Worm (Caenorhabditis elegans) whole organism, L2 larva: ENCODE data around the gene F53A9.9.

Experiments
- F13H6.1 ChIP-seq: sonication (generic microtip); optimal IDR thresholded peaks from 2 replicates; lab custom pipeline; 2016; ENCODE audit warnings: missing genetic modification characterization, missing compliant biosample characterization
- R02D3.7 ChIP-seq: fragments of 150-350 bp; optimal IDR thresholded peaks from 2 replicates; lab custom pipeline; 2014; ENCODE audit warnings: missing biosample characterization, missing genetic modification characterization
- Y55F3AM.14 ChIP-seq: fragments of 200-800 bp; sonication (Bioruptor generic); optimal IDR thresholded peaks from 2 replicates; lab custom pipeline; 2018; ENCODE audit warnings: mild to moderate bottlenecking, missing genetic modification characterization, missing compliant biosample characterization
- aly-2 ChIP-seq: fragments of 150-350 bp; optimal IDR thresholded peaks from 2 replicates; lab custom pipeline; 2014; ENCODE audit warnings: missing biosample characterization, missing genetic modification characterization
- ama-1 ChIP-seq: fragments of 150-350 bp; optimal IDR thresholded peaks from 2 replicates; lab custom pipeline; 2018; ENCODE audit warnings: inconsistent platforms
- blmp-1 ChIP-seq: sonication (generic microtip); optimal IDR thresholded peaks from 2 replicates; lab custom pipeline; 2017; ENCODE audit warnings: missing genetic modification characterization, mild to moderate bottlenecking, missing compliant biosample characterization, antibody characterized with exemption, moderate library complexity; ENCODE audit not compliant: insufficient read depth
- ceh-16 ChIP-seq: fragments of 150-350 bp; optimal IDR thresholded peaks from 2 replicates; lab custom pipeline; 2014; ENCODE audit warnings: missing biosample characterization, missing genetic modification characterization
- ceh-82 ChIP-seq: fragments of 150-350 bp; optimal IDR thresholded peaks from 2 replicates; lab custom pipeline; 2014; ENCODE audit warnings: missing biosample characterization, missing genetic modification characterization
- dmd-4 ChIP-seq: sonication (generic microtip); optimal IDR thresholded peaks from 2 replicates; lab custom pipeline; 2017; ENCODE audit warnings: missing biosample characterization, missing genetic modification characterization
- elt-1 ChIP-seq: fragments of 150-350 bp; optimal IDR thresholded peaks from 2 replicates; lab custom pipeline; 2014; ENCODE audit warnings: missing biosample characterization, missing genetic modification characterization
- elt-3 ChIP-seq: sonication (generic microtip); optimal IDR thresholded peaks from 2 replicates; lab custom pipeline; 2017; ENCODE audit warnings: missing biosample characterization, missing genetic modification characterization
- fos-1 ChIP-seq: fragments of 150-350 bp; optimal IDR thresholded peaks from 2 replicates; lab custom pipeline; 2014; ENCODE audit warnings: missing biosample characterization, missing genetic modification characterization
- gmeb-1 ChIP-seq: fragments of 150-350 bp; optimal IDR thresholded peaks from 2 replicates; lab custom pipeline; 2014; ENCODE audit warnings: missing biosample characterization, missing genetic modification characterization
- lin-11 ChIP-seq: fragments of 150-350 bp; sonication (generic microtip); optimal IDR thresholded peaks from 2 replicates; lab custom pipeline; 2014; ENCODE audit warnings: missing biosample characterization, missing genetic modification characterization, inconsistent platforms, mixed read lengths
- lin-13 ChIP-seq: fragments of 150-350 bp; optimal IDR thresholded peaks from 2 replicates; lab custom pipeline; 2014; ENCODE audit warnings: missing biosample characterization, missing genetic modification reagents, missing genetic modification characterization
- lsy-2 ChIP-seq, 2 experiments: fragments of 150-350 bp in 1 of 2; sonication (generic microtip) in 1 of 2; optimal IDR thresholded peaks; 2 replicates each; lab custom pipeline; 2014 to 2017; ENCODE audit warnings: missing biosample characterization in 2 of 2, missing genetic modification characterization in 2 of 2
- mab-5 ChIP-seq: fragments of 150-350 bp; optimal IDR thresholded peaks from 2 replicates; lab custom pipeline; 2014; ENCODE audit warnings: missing biosample characterization, missing genetic modification characterization
- mbf-1 ChIP-seq: sonication (generic microtip); optimal IDR thresholded peaks from 2 replicates; lab custom pipeline; 2017; ENCODE audit warnings: missing biosample characterization, missing genetic modification characterization
- mdl-1 ChIP-seq, 2 experiments: fragments of 150-350 bp in 1 of 2; sonication (generic microtip) in 1 of 2; optimal IDR thresholded peaks; 2 replicates each; lab custom pipeline; 2017; ENCODE audit warnings: missing biosample characterization in 2 of 2, missing genetic modification characterization in 2 of 2
- nhr-11 ChIP-seq: fragments of 150-350 bp; optimal IDR thresholded peaks from 2 replicates; lab custom pipeline; 2014; ENCODE audit warnings: missing biosample characterization, missing genetic modification characterization
- nhr-12 ChIP-seq: fragments of 150-350 bp; optimal IDR thresholded peaks from 2 replicates; lab custom pipeline; 2014; ENCODE audit warnings: missing biosample characterization, missing genetic modification characterization
- nhr-129 ChIP-seq: fragments of 150-350 bp; optimal IDR thresholded peaks from 2 replicates; lab custom pipeline; 2014; ENCODE audit warnings: missing biosample characterization, missing genetic modification characterization
- nhr-21 ChIP-seq: fragments of 150-350 bp; optimal IDR thresholded peaks from 2 replicates; lab custom pipeline; 2014; ENCODE audit warnings: missing biosample characterization, missing genetic modification characterization
- nhr-23 ChIP-seq: fragments of 150-350 bp; optimal IDR thresholded peaks from 2 replicates; lab custom pipeline; 2014; ENCODE audit warnings: missing biosample characterization, missing genetic modification reagents, missing genetic modification characterization
- nhr-237 ChIP-seq: fragments of 150-350 bp; optimal IDR thresholded peaks from 2 replicates; lab custom pipeline; 2014; ENCODE audit warnings: missing biosample characterization, missing genetic modification characterization
- nhr-25 ChIP-seq: fragments of 150-350 bp; sonication (generic microtip); optimal IDR thresholded peaks from 3 replicates; lab custom pipeline; 2014; ENCODE audit warnings: missing biosample characterization, missing genetic modification characterization
- nhr-6 ChIP-seq: fragments of 150-350 bp; optimal IDR thresholded peaks from 2 replicates; lab custom pipeline; 2014; ENCODE audit warnings: missing biosample characterization, missing genetic modification characterization
- nhr-77 ChIP-seq: fragments of 150-350 bp; optimal IDR thresholded peaks from 2 replicates; lab custom pipeline; 2014; ENCODE audit warnings: missing biosample characterization, missing genetic modification characterization
- peb-1 ChIP-seq: fragments of 150-350 bp; optimal IDR thresholded peaks from 2 replicates; lab custom pipeline; 2014; ENCODE audit warnings: missing biosample characterization, missing genetic modification characterization
- skn-1 ChIP-seq: sonication (generic microtip); optimal IDR thresholded peaks from 2 replicates; lab custom pipeline; 2017; ENCODE audit warnings: missing biosample characterization, missing genetic modification characterization
- sma-3 ChIP-seq: sonication (generic microtip); optimal IDR thresholded peaks from 2 replicates; lab custom pipeline; 2016; ENCODE audit warnings: missing genetic modification reagents, missing genetic modification characterization, missing compliant biosample characterization
- sma-9 ChIP-seq, 2 experiments: fragments of 150-350 bp in 1 of 2; sonication (generic microtip) in 1 of 2; optimal IDR thresholded peaks; 2 replicates each; lab custom pipeline; 2014 to 2016; ENCODE audit warnings: missing genetic modification characterization in 2 of 2, mild to moderate bottlenecking in 1 of 2, missing biosample characterization in 1 of 2, missing compliant biosample characterization in 1 of 2, missing genetic modification reagents in 1 of 2, moderate library complexity in 1 of 2
- unc-39 ChIP-seq: fragments of 150-350 bp; optimal IDR thresholded peaks from 2 replicates; lab custom pipeline; 2014; ENCODE audit warnings: missing biosample characterization, missing genetic modification characterization
- unc-55 ChIP-seq: fragments of 150-350 bp; sonication (generic microtip); optimal IDR thresholded peaks from 3 replicates; lab custom pipeline; 2014; ENCODE audit warnings: missing biosample characterization, missing genetic modification reagents, missing genetic modification characterization
- unc-62 ChIP-seq: fragments of 150-350 bp; optimal IDR thresholded peaks from 2 replicates; lab custom pipeline; 2014; ENCODE audit warnings: missing biosample characterization, missing genetic modification reagents, missing genetic modification characterization
- zag-1 ChIP-seq: fragments of 150-350 bp; optimal IDR thresholded peaks from 2 replicates; lab custom pipeline; 2014; ENCODE audit warnings: missing biosample characterization, missing genetic modification characterization
- ztf-1 ChIP-seq: fragments of 200-800 bp; sonication (Bioruptor generic); conservative IDR thresholded peaks from 2 replicates; pipeline ENCODE4 v1.3.6; 2022; ENCODE audit warnings: missing genetic modification characterization, missing compliant biosample characterization
- ztf-11 ChIP-seq: sonication (generic microtip); optimal IDR thresholded peaks from 2 replicates; lab custom pipeline; 2017; ENCODE audit warnings: missing biosample characterization, missing genetic modification characterization
- ztf-4 ChIP-seq: fragments of 150-350 bp; optimal IDR thresholded peaks from 2 replicates; lab custom pipeline; 2014; ENCODE audit warnings: missing biosample characterization, missing genetic modification characterization

Gene F53A9.9

ce11 chrX:8697517-8697916 is 23.0 kb downstream of the F53A9.9 start, which contains the start of gene frpr-8:
Gene frpr-8 (plus strand): TSS chrX:8697817.
- TF ChIP-seq gmeb-1 (tag; lab: Kevin White, UChicago) = no peak
- no peak for TF ChIP-seq ztf-4 (tag; lab: Kevin White, UChicago)
- no peak for TF ChIP-seq lin-11 (tag; lab: Kevin White, UChicago)
- no peak for TF ChIP-seq R02D3.7
- no peak for TF ChIP-seq Y55F3AM.14
- no peak for TF ChIP-seq ztf-1 (GFP tag; lab: Robert Waterston, UW)
- no peak for TF ChIP-seq unc-39
- TF ChIP-seq nhr-23 (tag; lab: Kevin White, UChicago) = no peak
- no peak for TF ChIP-seq ama-1 (lab: Kevin White, UChicago)
- TF ChIP-seq ceh-16 = no peak
- no peak for TF ChIP-seq F13H6.1
- no peak for TF ChIP-seq nhr-237 (tag; lab: Kevin White, UChicago)
- TF ChIP-seq mab-5 = no peak
- TF ChIP-seq unc-62 = no peak
- no peak for TF ChIP-seq mdl-1 (tag; optimal IDR thresholded peaks at IDR 0.05; lab: Kevin White, UChicago)
- no peak for TF ChIP-seq dmd-4 (tag; lab: Kevin White, UChicago)
- no peak for TF ChIP-seq ceh-82 (tag; lab: Kevin White, UChicago)
- TF ChIP-seq, all 48 proteins: peak for 0

ce11 chrX:8681600-8681999 is 39.0 kb downstream of the F53A9.9 start, which contains the start of gene K09E2.1:
Gene K09E2.1 (plus strand): TSS chrX:8681900.
- TF ChIP-seq fos-1 (tag; lab: Kevin White, UChicago) (no peak), aly-2 (tag; lab: Kevin White, UChicago) (no peak), nhr-129 (tag; lab: Kevin White, UChicago) (no peak), ceh-82 (tag; lab: Kevin White, UChicago) (no peak), ztf-4 (tag; lab: Kevin White, UChicago) (no peak), unc-55 (GFP tag; lab: Kevin White, UChicago) (no peak), blmp-1 (tag; lab: Kevin White, UChicago) (no peak), F13H6.1 (no peak), mbf-1 (no peak), mdl-1 (tag; optimal IDR thresholded peaks at IDR 0.05; lab: Kevin White, UChicago) (no peak), R02D3.7 (no peak), gmeb-1 (tag; lab: Kevin White, UChicago) (no peak), peb-1 (tag; lab: Kevin White, UChicago) (no peak), lin-11 (tag; lab: Kevin White, UChicago) (no peak), ama-1 (lab: Kevin White, UChicago) (no peak), nhr-23 (tag; lab: Kevin White, UChicago) (no peak), Y55F3AM.14 (no peak), lsy-2 (tag; optimal IDR thresholded peaks at IDR 0.05; lab: Kevin White, UChicago) (no peak)

ce11 chrX:8677873-8678272 is 42.7 kb downstream of the F53A9.9 start:
- TF ChIP-seq nhr-23 (tag; lab: Kevin White, UChicago) (no peak), blmp-1 (tag; lab: Kevin White, UChicago) (peak; percentile 15)

- no peak for TF ChIP-seq unc-39
- no peak for TF ChIP-seq nhr-77 (tag; lab: Kevin White, UChicago)
- TF ChIP-seq skn-1 (tag; lab: Kevin White, UChicago) = no peak
- no peak for TF ChIP-seq unc-55 (GFP tag; lab: Kevin White, UChicago)
- TF ChIP-seq nhr-11 = no peak
- no peak for TF ChIP-seq mab-5
- no peak for TF ChIP-seq lsy-2 (tag; optimal IDR thresholded peaks at IDR 0.05; lab: Kevin White, UChicago)
- TF ChIP-seq nhr-129 (tag; lab: Kevin White, UChicago) = no peak
- TF ChIP-seq peb-1 (tag; lab: Kevin White, UChicago) = no peak
- no peak for TF ChIP-seq nhr-23 (tag; lab: Kevin White, UChicago)
- no peak for TF ChIP-seq lin-11 (tag; lab: Kevin White, UChicago)
- no peak for TF ChIP-seq elt-3 (tag; lab: Kevin White, UChicago)
- no peak for TF ChIP-seq lin-13
- TF ChIP-seq F13H6.1 = no peak
- TF ChIP-seq nhr-25 (tag; lab: Kevin White, UChicago) = no peak
These were observed 43.2 kb downstream of the F53A9.9 start for ce11 chrX:8677320-8677719.

- TF ChIP-seq nhr-11 = no peak
- no peak for TF ChIP-seq skn-1 (tag; lab: Kevin White, UChicago)
- TF ChIP-seq nhr-129 (tag; lab: Kevin White, UChicago) = peak; percentile 53
- TF ChIP-seq nhr-12 = no peak
- no peak for TF ChIP-seq ceh-16
- TF ChIP-seq elt-3 (tag; lab: Kevin White, UChicago) = no peak
- no peak for TF ChIP-seq unc-62
- no peak for TF ChIP-seq gmeb-1 (tag; lab: Kevin White, UChicago)
- TF ChIP-seq nhr-21 (tag; lab: Kevin White, UChicago) = peak; percentile 43
- TF ChIP-seq fos-1 (tag; lab: Kevin White, UChicago) = peak; percentile 83
- no peak for TF ChIP-seq elt-1 (tag; lab: Kevin White, UChicago)
- TF ChIP-seq sma-3 = peak; percentile 64
- no peak for TF ChIP-seq ama-1 (lab: Kevin White, UChicago)
- no peak for TF ChIP-seq nhr-237 (tag; lab: Kevin White, UChicago)
- TF ChIP-seq mab-5 = no peak
- no peak for TF ChIP-seq ztf-4 (tag; lab: Kevin White, UChicago)
- no peak for TF ChIP-seq ztf-11 (tag; lab: Kevin White, UChicago)
- peak; percentile 96 for TF ChIP-seq sma-9 (GFP tag; optimal IDR thresholded peaks at IDR 0.05; lab: Kevin White, UChicago)
- TF ChIP-seq sma-9 (tag; optimal IDR thresholded peaks at IDR 0.05; lab: Kevin White, UChicago) = no peak
- TF ChIP-seq zag-1 (tag; lab: Kevin White, UChicago) = no peak
- no peak for TF ChIP-seq dmd-4 (tag; lab: Kevin White, UChicago)
- no peak for TF ChIP-seq peb-1 (tag; lab: Kevin White, UChicago)
- peak; percentile 37 for TF ChIP-seq nhr-25 (tag; lab: Kevin White, UChicago)
- TF ChIP-seq unc-55 (GFP tag; lab: Kevin White, UChicago) = no peak
- peak; percentile 6 for TF ChIP-seq nhr-6
- TF ChIP-seq aly-2 (tag; lab: Kevin White, UChicago) = no peak
- TF ChIP-seq unc-39 = no peak
These were observed 44.3 kb downstream of the F53A9.9 start for ce11 chrX:8676088-8676779.
